Fruit fly (Drosophila melanogaster): Measurements from ENCODE around the gene CG7655.

- TF ChIP-seq ttk (optimal IDR thresholded peaks at IDR 0.05) (no peak), h (optimal IDR thresholded peaks at IDR 0.05) (no peak), insv (optimal IDR thresholded peaks at IDR 0.05) (no peak), Sin3A (optimal IDR thresholded peaks at IDR 0.05) (no peak), Myc (optimal IDR thresholded peaks at IDR 0.05) (no peak), psq (optimal IDR thresholded peaks at IDR 0.05) (no peak)
Measured at dm6 chr3R:17714370-17714769, 31.9 kb downstream of the CG7655 start.
